Fruit fly (Drosophila melanogaster) whole organism, embryonic: Measurements from ENCODE around the gene CG12279.

Source experiments
- B-H2 ChIP-seq: fragments of 200-800 bp; sonication (Bioruptor generic); optimal IDR thresholded peaks from 2 replicates; lab custom pipeline; 2018; ENCODE audit warnings: missing biosample characterization, mild to moderate bottlenecking, missing genetic modification characterization
- CG10147 ChIP-seq: fragments of 200-800 bp; sonication (Bioruptor generic); optimal IDR thresholded peaks from 2 replicates; lab custom pipeline; 2019; ENCODE audit warnings: missing biosample characterization, mild to moderate bottlenecking, missing genetic modification characterization, moderate library complexity
- CG11093 ChIP-seq: fragments of 200-800 bp; sonication (Bioruptor generic); IDR thresholded peaks from 3 replicates; pipeline ENCODE4 v1.3.6; 2022; ENCODE audit warnings: missing biosample characterization, missing genetic modification characterization
- CG11695 ChIP-seq: fragments of 200-800 bp; sonication (Bioruptor generic); IDR thresholded peaks from 3 replicates; pipeline ENCODE4 v1.3.6; 2022; ENCODE audit warnings: missing biosample characterization, missing genetic modification characterization
- CG12071 ChIP-seq: fragments of 200-800 bp; sonication (Bioruptor generic); optimal IDR thresholded peaks from 3 replicates; lab custom pipeline; 2018; ENCODE audit warnings: missing biosample characterization, mild to moderate bottlenecking, missing genetic modification characterization
- CG12942 ChIP-seq: fragments of 200-800 bp; sonication (Bioruptor generic); optimal IDR thresholded peaks from 3 replicates; lab custom pipeline; 2016; ENCODE audit warnings: missing biosample characterization, missing genetic modification characterization
- CG13424 ChIP-seq: fragments of 200-800 bp; sonication (Bioruptor generic); optimal IDR thresholded peaks from 2 replicates; lab custom pipeline; 2019; ENCODE audit warnings: missing biosample characterization, mild to moderate bottlenecking, missing genetic modification characterization, moderate library complexity
- CG14710 ChIP-seq: fragments of 200-800 bp; sonication (Bioruptor generic); optimal IDR thresholded peaks from 3 replicates; lab custom pipeline; 2019; ENCODE audit warnings: missing biosample characterization, mild to moderate bottlenecking, missing genetic modification characterization, moderate library complexity
- CG17612 ChIP-seq: fragments of 200-800 bp; sonication (Bioruptor generic); IDR thresholded peaks from 2 replicates; pipeline ENCODE4 v1.3.6; 2022; ENCODE audit warnings: missing biosample characterization, missing genetic modification characterization
- CG2712 ChIP-seq: fragments of 200-800 bp; optimal IDR thresholded peaks from 3 replicates; lab custom pipeline; 2019; ENCODE audit warnings: missing biosample characterization, mild to moderate bottlenecking, missing genetic modification characterization, moderate library complexity
- CG31224 ChIP-seq: fragments of 200-800 bp; sonication (Bioruptor generic); IDR thresholded peaks from 2 replicates; pipeline ENCODE4 v1.3.6; 2022; ENCODE audit warnings: missing biosample characterization, missing genetic modification characterization
- CG34422 ChIP-seq: fragments of 200-800 bp; sonication (Bioruptor generic); IDR thresholded peaks from 3 replicates; pipeline ENCODE4 v1.3.6; 2022; ENCODE audit warnings: missing biosample characterization, missing genetic modification characterization
- CG4328 ChIP-seq: fragments of 200-800 bp; sonication (Bioruptor generic); optimal IDR thresholded peaks from 3 replicates; lab custom pipeline; 2017; ENCODE audit warnings: missing biosample characterization, missing genetic modification reagents, missing genetic modification characterization
- CG4730 ChIP-seq: fragments of 200-800 bp; sonication (Bioruptor generic); IDR thresholded peaks from 2 replicates; pipeline ENCODE4 v1.3.6; 2022; ENCODE audit warnings: missing biosample characterization, missing genetic modification characterization
- CG7372 ChIP-seq: fragments of 200-800 bp; sonication (Bioruptor generic); IDR thresholded peaks from 2 replicates; pipeline ENCODE4 v1.3.6; 2022; ENCODE audit warnings: missing biosample characterization, missing genetic modification characterization
- CG7745 ChIP-seq: fragments of 200-800 bp; sonication (Bioruptor generic); optimal IDR thresholded peaks from 2 replicates; lab custom pipeline; 2018; ENCODE audit warnings: missing biosample characterization, mild to moderate bottlenecking, missing genetic modification characterization, moderate library complexity
- CG7786 ChIP-seq: fragments of 200-800 bp; sonication (Bioruptor generic); optimal IDR thresholded peaks from 2 replicates; lab custom pipeline; 2016; ENCODE audit warnings: missing biosample characterization, missing genetic modification characterization
- CG7987 ChIP-seq: fragments of 200-800 bp; sonication (Bioruptor generic); optimal IDR thresholded peaks from 2 replicates; lab custom pipeline; 2018; ENCODE audit warnings: missing biosample characterization, mild to moderate bottlenecking, missing genetic modification characterization, moderate library complexity
- CG8359 ChIP-seq: fragments of 200-800 bp; sonication (Bioruptor generic); optimal IDR thresholded peaks from 2 replicates; lab custom pipeline; 2017; ENCODE audit warnings: missing biosample characterization, mild to moderate bottlenecking, missing genetic modification characterization, borderline replicate concordance
- CG9215 ChIP-seq: fragments of 200-800 bp; sonication (Bioruptor generic); IDR thresholded peaks from 2 replicates; pipeline ENCODE4 v1.3.6; 2022; ENCODE audit warnings: missing biosample characterization, missing genetic modification characterization
- CHES-1-like ChIP-seq: fragments of 200-800 bp; sonication (Bioruptor generic); optimal IDR thresholded peaks from 2 replicates; lab custom pipeline; 2016; ENCODE audit warnings: missing biosample characterization, missing genetic modification characterization
- Dip2 ChIP-seq: fragments of 200-800 bp; sonication (Bioruptor generic); IDR thresholded peaks from 2 replicates; pipeline ENCODE4 v1.3.6; 2022; ENCODE audit warnings: missing biosample characterization, missing genetic modification characterization
- E2f2 ChIP-seq: fragments of 200-800 bp; sonication (Bioruptor generic); IDR thresholded peaks from 2 replicates; pipeline ENCODE4 v1.3.6; 2022; ENCODE audit warnings: missing biosample characterization, missing genetic modification characterization
- HHEX ChIP-seq: fragments of 200-800 bp; sonication (Bioruptor generic); optimal IDR thresholded peaks from 3 replicates; lab custom pipeline; 2017; ENCODE audit warnings: missing biosample characterization, mild to moderate bottlenecking, missing genetic modification characterization, missing genetic modification reagents
- Hr78 ChIP-seq, 2 experiments: fragments of 200-800 bp in 1 of 2; fragments of >200 bp in 1 of 2; sonication (Bioruptor generic) in 1 of 2; optimal IDR thresholded peaks; 2 replicates each; lab custom pipeline; 2017 to 2019; ENCODE audit warnings: missing biosample characterization in 2 of 2, missing genetic modification characterization in 2 of 2, mild to moderate bottlenecking in 1 of 2, moderate library complexity in 1 of 2
- MTF-1 ChIP-seq: fragments of 200-800 bp; sonication (Bioruptor generic); optimal IDR thresholded peaks from 2 replicates; lab custom pipeline; 2018; ENCODE audit warnings: missing biosample characterization, mild to moderate bottlenecking, missing genetic modification characterization, borderline replicate concordance
- Myb ChIP-seq: fragments of 200-800 bp; sonication (Bioruptor generic); optimal IDR thresholded peaks from 2 replicates; lab custom pipeline; 2016; ENCODE audit warnings: missing biosample characterization, missing genetic modification characterization
- NC2β ChIP-seq: fragments of 200-800 bp; sonication (Bioruptor generic); optimal IDR thresholded peaks from 2 replicates; lab custom pipeline; 2016; ENCODE audit warnings: missing biosample characterization, missing genetic modification characterization
- Sry-δ ChIP-seq: fragments of 200-800 bp; sonication (Bioruptor generic); optimal IDR thresholded peaks from 2 replicates; lab custom pipeline; 2016; ENCODE audit warnings: missing biosample characterization, missing genetic modification characterization
- YL-1 ChIP-seq: fragments of 200-800 bp; sonication (Bioruptor generic); optimal IDR thresholded peaks from 3 replicates; lab custom pipeline; 2017; ENCODE audit warnings: missing biosample characterization, mild to moderate bottlenecking, missing genetic modification characterization
- ab ChIP-seq: fragments of 200-800 bp; sonication (Bioruptor generic); optimal IDR thresholded peaks from 2 replicates; lab custom pipeline; 2016; ENCODE audit warnings: missing biosample characterization, missing genetic modification characterization
- abd-A ChIP-seq: fragments of 200-800 bp; sonication (Bioruptor generic); optimal IDR thresholded peaks from 3 replicates; lab custom pipeline; 2019; ENCODE audit warnings: missing biosample characterization, mild to moderate bottlenecking, missing genetic modification characterization, moderate library complexity
- cas ChIP-seq: fragments of 200-800 bp; sonication (Bioruptor generic); IDR thresholded peaks from 2 replicates; pipeline ENCODE4 v1.3.6; 2022; ENCODE audit warnings: missing biosample characterization, missing genetic modification characterization
- dati ChIP-seq: fragments of 200-800 bp; sonication (Bioruptor generic); IDR thresholded peaks from 2 replicates; pipeline ENCODE4 v1.3.6; 2022; ENCODE audit warnings: missing biosample characterization, missing genetic modification characterization
- dm ChIP-seq: fragments of 200-800 bp; sonication (Bioruptor generic); optimal IDR thresholded peaks from 3 replicates; lab custom pipeline; 2016; ENCODE audit warnings: missing biosample characterization, missing genetic modification characterization
- dpn ChIP-seq, 2 experiments: fragments of 200-800 bp; sonication (Bioruptor generic); optimal IDR thresholded peaks; 3 replicates each; lab custom pipeline; 2016; ENCODE audit warnings: missing biosample characterization in 2 of 2, missing genetic modification characterization in 2 of 2
- hbn ChIP-seq: fragments of 200-800 bp; sonication (Bioruptor generic); IDR thresholded peaks from 2 replicates; pipeline ENCODE4 v1.3.6; 2022; ENCODE audit warnings: missing biosample characterization, missing genetic modification characterization; ENCODE audit not compliant: partially characterized antibody
- kah ChIP-seq: fragments of 200-800 bp; sonication (Bioruptor generic); optimal IDR thresholded peaks from 2 replicates; lab custom pipeline; 2018; ENCODE audit warnings: missing biosample characterization, mild to moderate bottlenecking, missing genetic modification characterization
- lilli ChIP-seq: fragments of 200-800 bp; sonication (Bioruptor generic); optimal IDR thresholded peaks from 3 replicates; lab custom pipeline; 2016; ENCODE audit warnings: missing biosample characterization, missing genetic modification characterization
- lmd ChIP-seq: fragments of 200-800 bp; sonication (Bioruptor generic); IDR thresholded peaks from 2 replicates; pipeline ENCODE4 v1.3.6; 2022; ENCODE audit warnings: missing biosample characterization, missing genetic modification characterization
- org-1 ChIP-seq: fragments of 200-800 bp; sonication (Bioruptor generic); optimal IDR thresholded peaks from 2 replicates; lab custom pipeline; 2017; ENCODE audit warnings: missing biosample characterization, missing genetic modification characterization
- otp ChIP-seq: fragments of 200-800 bp; sonication (Bioruptor generic); IDR thresholded peaks from 3 replicates; pipeline ENCODE4, ENCODE4 v1.3.6; 2022; ENCODE audit warnings: missing biosample characterization, missing genetic modification characterization
- p53 ChIP-seq: fragments of 200-800 bp; sonication (Bioruptor generic); optimal IDR thresholded peaks from 2 replicates; lab custom pipeline; 2016; ENCODE audit warnings: missing biosample characterization, missing genetic modification characterization
- pnt ChIP-seq: fragments of 200-800 bp; sonication (Bioruptor generic); optimal IDR thresholded peaks from 3 replicates; lab custom pipeline; 2016; ENCODE audit warnings: missing biosample characterization, missing genetic modification characterization
- rib ChIP-seq: fragments of 200-800 bp; sonication (Bioruptor generic); IDR thresholded peaks from 2 replicates; pipeline ENCODE4 v1.3.6; 2022; ENCODE audit warnings: missing biosample characterization, missing genetic modification characterization
- shn ChIP-seq: fragments of 200-800 bp; sonication (Bioruptor generic); optimal IDR thresholded peaks from 3 replicates; lab custom pipeline; 2016; ENCODE audit warnings: missing biosample characterization, missing genetic modification characterization
- trem ChIP-seq: fragments of 200-800 bp; optimal IDR thresholded peaks from 3 replicates; lab custom pipeline; 2019; ENCODE audit warnings: missing biosample characterization, mild to moderate bottlenecking, missing genetic modification characterization, moderate library complexity
- tx ChIP-seq: fragments of 200-800 bp; sonication (Bioruptor generic); optimal IDR thresholded peaks from 2 replicates; lab custom pipeline; 2016; ENCODE audit warnings: missing biosample characterization, missing genetic modification characterization
- vnd ChIP-seq: fragments of 200-800 bp; sonication (Bioruptor generic); IDR thresholded peaks from 3 replicates; pipeline ENCODE4 v1.3.6; 2022; ENCODE audit warnings: missing biosample characterization, missing genetic modification characterization; ENCODE audit not compliant: partially characterized antibody
- zen2 ChIP-seq: fragments of 200-800 bp; sonication (Bioruptor generic); IDR thresholded peaks from 3 replicates; pipeline ENCODE4 v1.3.6; 2022; ENCODE audit warnings: missing biosample characterization, missing genetic modification characterization; ENCODE audit not compliant: partially characterized antibody

CG12279 gene

dm6 chr3R:12719627-12720343 is 14.9 kb downstream of the CG12279 start (continued):
- no peak for TF ChIP-seq Hr78 (GFP tag; optimal IDR thresholded peaks at IDR 0.05; lab: Kevin White, UChicago)
- peak; percentile 84; the same call in 1 of the 2 replicates for TF ChIP-seq rib (GFP tag; lab: Robert Waterston, UW)
- no peak for TF ChIP-seq otp
- no peak for TF ChIP-seq Myb (GFP tag; lab: Kevin White, UChicago)
- no peak for TF ChIP-seq tx
- TF ChIP-seq vnd = no peak
- peak; percentile 11 for TF ChIP-seq lilli (GFP tag; lab: Kevin White, UChicago)
- no peak for TF ChIP-seq CG4328 (GFP tag; lab: Kevin White, UChicago)
- TF ChIP-seq CG7745 (tag; lab: Kevin White, UChicago) = no peak
- peak; percentile 59 for TF ChIP-seq abd-A (tag; lab: Kevin White, UChicago)
- TF ChIP-seq YL-1 = no peak
- TF ChIP-seq CG13424 (tag; lab: Kevin White, UChicago) = peak; percentile 50
- peak; percentile 69 for TF ChIP-seq CG2712 (tag; lab: Kevin White, UChicago)
- TF ChIP-seq CG10147 = peak; percentile 51
- no peak for TF ChIP-seq p53 (GFP tag; lab: Kevin White, UChicago)
- no peak for TF ChIP-seq CG7786 (GFP tag; lab: Kevin White, UChicago)
- TF ChIP-seq trem = peak; percentile 17
- no peak for TF ChIP-seq CG11093 (GFP tag; lab: Robert Waterston, UW)
- TF ChIP-seq CG9215 (GFP tag; lab: Robert Waterston, UW) = no peak
- no peak for TF ChIP-seq MTF-1 (GFP tag; lab: Kevin White, UChicago)
- no peak for TF ChIP-seq cas (GFP tag; lab: Robert Waterston, UW)
- TF ChIP-seq CG17612 (GFP tag; lab: Robert Waterston, UW) = no peak
- TF ChIP-seq dpn (GFP tag; optimal IDR thresholded peaks at IDR 0.05; lab: Kevin White, UChicago) = peak; percentile 18 to 31
- TF ChIP-seq hbn (GFP tag; lab: Robert Waterston, UW) = no peak
- no peak for TF ChIP-seq shn (GFP tag; lab: Kevin White, UChicago)
- no peak for TF ChIP-seq CG7372
- no peak for TF ChIP-seq CG12942 (GFP tag; lab: Kevin White, UChicago)
- no peak for TF ChIP-seq HHEX
- TF ChIP-seq Sry-δ (GFP tag; lab: Kevin White, UChicago) = no peak
- TF ChIP-seq ab (GFP tag; lab: Kevin White, UChicago) = no peak
- no peak for TF ChIP-seq zen2
- TF ChIP-seq CG14710 (tag; lab: Kevin White, UChicago) = peak; percentile 3
- 0 out of 3 replicates have a peak, but pooled peaks have one; percentile 36 for TF ChIP-seq CG11695
- TF ChIP-seq CG12071 (GFP tag; lab: Kevin White, UChicago) = no peak
- 0 out of 2 replicates have a peak, but pooled peaks have one; percentile 17 for TF ChIP-seq E2f2 (GFP tag; lab: Robert Waterston, UW)
- no peak for TF ChIP-seq NC2β (GFP tag; lab: Kevin White, UChicago)
- TF ChIP-seq lmd (GFP tag; lab: Robert Waterston, UW) = no peak
- TF ChIP-seq Dip2 (GFP tag; lab: Robert Waterston, UW) = no peak
- no peak for TF ChIP-seq dm (GFP tag; lab: Kevin White, UChicago)
- no peak for TF ChIP-seq CG4730
- TF ChIP-seq B-H2 (GFP tag; lab: Kevin White, UChicago) = peak; percentile 9
- no peak for TF ChIP-seq CG31224 (GFP tag; lab: Robert Waterston, UW)
- TF ChIP-seq CG8359 (GFP tag; lab: Kevin White, UChicago) = no peak
- TF ChIP-seq CG7987 (GFP tag; lab: Kevin White, UChicago) = no peak
- TF ChIP-seq kah = no peak
- TF ChIP-seq pnt (GFP tag; lab: Kevin White, UChicago) = no peak
- no peak for TF ChIP-seq dati (GFP tag; lab: Robert Waterston, UW)
- TF ChIP-seq CG34422 (GFP tag; lab: Robert Waterston, UW) = no peak
- TF ChIP-seq org-1 = peak; percentile 18
- no peak for TF ChIP-seq CHES-1-like (GFP tag; lab: Kevin White, UChicago)
